Worm (Caenorhabditis elegans) whole organism, L3 larva: ENCODE measurements around the gene F17C8.7.

ENCODE experiments used
- R02D3.7 ChIP-seq: fragments of 150-350 bp; optimal IDR thresholded peaks from 2 replicates; lab custom pipeline; 2014; ENCODE audit warnings: missing biosample characterization, missing genetic modification characterization
- ZK546.5 ChIP-seq: sonication (generic microtip); optimal IDR thresholded peaks from 2 replicates; lab custom pipeline; 2017; ENCODE audit warnings: missing biosample characterization, missing genetic modification characterization
- aly-2 ChIP-seq: fragments of 150-350 bp; optimal IDR thresholded peaks from 2 replicates; lab custom pipeline; 2014; ENCODE audit warnings: missing biosample characterization, missing genetic modification characterization
- ama-1 ChIP-seq: fragments of 150-350 bp; optimal IDR thresholded peaks from 2 replicates; lab custom pipeline; 2018
- ceh-16 ChIP-seq: sonication (generic microtip); optimal IDR thresholded peaks from 2 replicates; lab custom pipeline; 2017; ENCODE audit warnings: missing biosample characterization, missing genetic modification characterization
- ceh-28 ChIP-seq: fragments of 150-350 bp; optimal IDR thresholded peaks from 2 replicates; lab custom pipeline; 2014; ENCODE audit warnings: missing biosample characterization, missing genetic modification reagents, missing genetic modification characterization
- ceh-82 ChIP-seq: fragments of 150-350 bp; optimal IDR thresholded peaks from 2 replicates; lab custom pipeline; 2014; ENCODE audit warnings: missing biosample characterization, missing genetic modification characterization
- ceh-9 ChIP-seq: sonication (generic microtip); optimal IDR thresholded peaks from 2 replicates; lab custom pipeline; 2018; ENCODE audit warnings: missing biosample characterization, missing genetic modification characterization
- daf-12 ChIP-seq: fragments of 150-350 bp; optimal IDR thresholded peaks from 2 replicates; lab custom pipeline; 2014; ENCODE audit warnings: missing biosample characterization, missing genetic modification reagents, missing genetic modification characterization
- egl-27 ChIP-seq: sonication (generic microtip); optimal IDR thresholded peaks from 4 replicates; lab custom pipeline; 2017; ENCODE audit warnings: missing biosample characterization, missing genetic modification reagents, missing genetic modification characterization
- egl-5 ChIP-seq: fragments of 150-350 bp; optimal IDR thresholded peaks from 2 replicates; lab custom pipeline; 2017; ENCODE audit warnings: missing biosample characterization, missing genetic modification reagents, missing genetic modification characterization, inconsistent platforms
- elt-1 ChIP-seq: fragments of 150-350 bp; optimal IDR thresholded peaks from 2 replicates; lab custom pipeline; 2014; ENCODE audit warnings: missing biosample characterization, missing genetic modification characterization
- elt-2 ChIP-seq: sonication (generic microtip); optimal IDR thresholded peaks from 2 replicates; lab custom pipeline; 2016; ENCODE audit warnings: missing genetic modification reagents, mild to moderate bottlenecking, missing genetic modification characterization, missing compliant biosample characterization
- elt-3 ChIP-seq, 3 experiments: fragments of 150-350 bp in 1 of 3; sonication (generic microtip) in 2 of 3; optimal IDR thresholded peaks; 2 replicates in 2 of 3; 4 replicates in 1 of 3; lab custom pipeline; 2014 to 2017; ENCODE audit warnings: missing biosample characterization in 3 of 3, missing genetic modification characterization in 3 of 3
- eor-1 ChIP-seq, 2 experiments: fragments of 150-350 bp; optimal IDR thresholded peaks; 2 replicates each; lab custom pipeline; 2014 to 2018; ENCODE audit warnings: missing biosample characterization in 2 of 2, missing genetic modification characterization in 2 of 2
- fkh-10 ChIP-seq: sonication (generic microtip); optimal IDR thresholded peaks from 2 replicates; lab custom pipeline; 2017; ENCODE audit warnings: missing biosample characterization, missing genetic modification reagents, missing genetic modification characterization
- fkh-2 ChIP-seq: fragments of 150-350 bp; optimal IDR thresholded peaks from 2 replicates; lab custom pipeline; 2014; ENCODE audit warnings: missing biosample characterization, missing genetic modification reagents, missing genetic modification characterization
- fos-1 ChIP-seq: fragments of 150-350 bp; optimal IDR thresholded peaks from 2 replicates; lab custom pipeline; 2014; ENCODE audit warnings: missing biosample characterization, missing genetic modification characterization
- hmg-11 ChIP-seq: sonication (generic microtip); optimal IDR thresholded peaks from 2 replicates; lab custom pipeline; 2016; ENCODE audit warnings: missing genetic modification characterization, missing compliant biosample characterization
- jun-1 ChIP-seq: fragments of 150-350 bp; optimal IDR thresholded peaks from 2 replicates; lab custom pipeline; 2014; ENCODE audit warnings: missing biosample characterization, missing genetic modification reagents, missing genetic modification characterization
- lin-15B ChIP-seq: fragments of 150-350 bp; optimal IDR thresholded peaks from 2 replicates; lab custom pipeline; 2014; ENCODE audit warnings: missing biosample characterization, missing genetic modification characterization
- lin-39 ChIP-seq: fragments of 150-350 bp; optimal IDR thresholded peaks from 2 replicates; lab custom pipeline; 2018; ENCODE audit warnings: missing biosample characterization, missing genetic modification reagents, missing genetic modification characterization
- lsy-12 ChIP-seq: sonication (generic microtip); optimal IDR thresholded peaks from 2 replicates; lab custom pipeline; 2016; ENCODE audit warnings: mild to moderate bottlenecking, missing genetic modification characterization, missing compliant biosample characterization
- mdl-1 ChIP-seq: fragments of 150-350 bp; optimal IDR thresholded peaks from 2 replicates; lab custom pipeline; 2014; ENCODE audit warnings: missing biosample characterization, missing genetic modification characterization
- nfya-1 ChIP-seq: sonication (generic microtip); optimal IDR thresholded peaks from 2 replicates; lab custom pipeline; 2017; ENCODE audit warnings: missing genetic modification characterization, mild to moderate bottlenecking, missing compliant biosample characterization, antibody characterized with exemption, moderate library complexity; ENCODE audit not compliant: insufficient read depth
- nhr-11 ChIP-seq: fragments of 150-350 bp; optimal IDR thresholded peaks from 2 replicates; lab custom pipeline; 2014; ENCODE audit warnings: missing biosample characterization, missing genetic modification characterization
- nhr-12 ChIP-seq: fragments of 150-350 bp; optimal IDR thresholded peaks from 2 replicates; lab custom pipeline; 2014; ENCODE audit warnings: missing biosample characterization, missing genetic modification characterization
- nhr-23 ChIP-seq: fragments of 150-350 bp; optimal IDR thresholded peaks from 2 replicates; lab custom pipeline; 2014; ENCODE audit warnings: missing biosample characterization, missing genetic modification reagents, missing genetic modification characterization
- nhr-237 ChIP-seq: fragments of 150-350 bp; optimal IDR thresholded peaks from 2 replicates; lab custom pipeline; 2014; ENCODE audit warnings: missing biosample characterization, missing genetic modification characterization
- nhr-25 ChIP-seq: sonication (generic microtip); optimal IDR thresholded peaks from 2 replicates; lab custom pipeline; 2017; ENCODE audit warnings: missing biosample characterization, missing genetic modification characterization
- nhr-28 ChIP-seq: fragments of 150-350 bp; optimal IDR thresholded peaks from 2 replicates; lab custom pipeline; 2014; ENCODE audit warnings: missing biosample characterization, missing genetic modification characterization
- nhr-43 ChIP-seq: sonication (generic microtip); optimal IDR thresholded peaks from 2 replicates; lab custom pipeline; 2016; ENCODE audit warnings: mild to moderate bottlenecking, missing genetic modification characterization, missing compliant biosample characterization; ENCODE audit not compliant: poor library complexity, severe bottlenecking
- nhr-67 ChIP-seq: fragments of 150-350 bp; optimal IDR thresholded peaks from 2 replicates; lab custom pipeline; 2014; ENCODE audit warnings: missing biosample characterization, missing genetic modification characterization
- nhr-76 ChIP-seq: fragments of 150-350 bp; sonication (generic microtip); optimal IDR thresholded peaks from 5 replicates; lab custom pipeline; 2014; ENCODE audit warnings: missing biosample characterization, missing genetic modification characterization
- nhr-77 ChIP-seq: fragments of 150-350 bp; optimal IDR thresholded peaks from 2 replicates; lab custom pipeline; 2014; ENCODE audit warnings: missing biosample characterization, missing genetic modification characterization
- pha-4 ChIP-seq: fragments of 150-350 bp; optimal IDR thresholded peaks from 2 replicates; lab custom pipeline; 2014; ENCODE audit warnings: missing biosample characterization, missing genetic modification reagents, missing genetic modification characterization
- pqm-1 ChIP-seq: fragments of 150-350 bp; optimal IDR thresholded peaks from 2 replicates; lab custom pipeline; 2017; ENCODE audit warnings: missing biosample characterization, missing genetic modification characterization, inconsistent platforms
- sea-2 ChIP-seq: fragments of 150-350 bp; sonication (generic microtip); optimal IDR thresholded peaks from 4 replicates; lab custom pipeline; 2014; ENCODE audit warnings: missing biosample characterization, missing genetic modification reagents, missing genetic modification characterization
- skn-1 ChIP-seq: fragments of 150-350 bp; optimal IDR thresholded peaks from 2 replicates; lab custom pipeline; 2014; ENCODE audit warnings: missing biosample characterization, missing genetic modification characterization
- tbx-2 ChIP-seq: sonication (generic microtip); optimal IDR thresholded peaks from 2 replicates; lab custom pipeline; 2016; ENCODE audit warnings: mild to moderate bottlenecking, missing genetic modification characterization, missing compliant biosample characterization
- unc-39 ChIP-seq: sonication (generic microtip); optimal IDR thresholded peaks from 4 replicates; lab custom pipeline; 2017; ENCODE audit warnings: missing biosample characterization, missing genetic modification characterization
- unc-62 ChIP-seq: fragments of 150-350 bp; sonication (generic microtip); optimal IDR thresholded peaks from 4 replicates; lab custom pipeline; 2014; ENCODE audit warnings: missing biosample characterization, missing genetic modification reagents, missing genetic modification characterization
- zag-1 ChIP-seq: fragments of 150-350 bp; optimal IDR thresholded peaks from 2 replicates; lab custom pipeline; 2014; ENCODE audit warnings: missing biosample characterization, missing genetic modification characterization
- ztf-11 ChIP-seq: fragments of 150-350 bp; optimal IDR thresholded peaks from 2 replicates; lab custom pipeline; 2014; ENCODE audit warnings: missing biosample characterization, missing genetic modification characterization

Gene F17C8.7

DNA sequence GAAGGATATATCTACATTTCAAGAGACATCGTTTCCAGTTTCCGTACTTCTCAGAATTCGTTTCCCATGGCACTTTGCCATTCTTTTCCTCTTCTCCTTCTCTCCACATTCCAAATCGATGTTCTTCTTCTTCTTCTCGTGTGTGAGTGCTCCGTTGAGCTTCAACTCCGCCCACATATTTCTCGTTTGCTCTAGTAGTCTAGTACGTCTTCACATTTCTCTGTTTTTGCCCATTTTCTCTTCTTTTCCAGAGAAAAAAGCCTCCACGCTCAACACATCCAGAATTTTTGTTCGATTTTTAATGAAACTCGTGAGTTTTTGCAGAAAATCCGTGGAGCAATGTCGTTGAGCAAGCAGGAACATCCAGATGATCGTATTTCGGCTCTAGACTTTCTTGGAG is 26.6 kb upstream of the F17C8.7 start, which contains the start of gene T04A8.18:
T04A8.18 (plus strand) TSS at position 301 of the 400 bp plus-strand sequence.
- no peak for TF ChIP-seq egl-27 (tag; lab: Kevin White, UChicago)
- TF ChIP-seq nhr-43 (tag; lab: Kevin White, UChicago) = no peak
- no peak for TF ChIP-seq aly-2
- TF ChIP-seq ztf-11 (tag; lab: Kevin White, UChicago) = no peak
- TF ChIP-seq nhr-11 (tag; lab: Kevin White, UChicago) = no peak
- no peak for TF ChIP-seq lsy-12 (tag; lab: Kevin White, UChicago)
- no peak for TF ChIP-seq unc-39 (tag; lab: Kevin White, UChicago)
- no peak for TF ChIP-seq tbx-2 (tag; lab: Kevin White, UChicago)
- no peak for TF ChIP-seq nhr-23 (tag; lab: Kevin White, UChicago)
- no peak for TF ChIP-seq nhr-76 (tag; lab: Kevin White, UChicago)
- TF ChIP-seq fos-1 = no peak
- TF ChIP-seq ama-1 (lab: Kevin White, UChicago) = no peak
- no peak for TF ChIP-seq pha-4 (tag; lab: Kevin White, UChicago)
- no peak for TF ChIP-seq eor-1 (tag; optimal IDR thresholded peaks at IDR 0.05; lab: Kevin White, UChicago)
- no peak for TF ChIP-seq pqm-1 (tag; lab: Kevin White, UChicago)
- no peak for TF ChIP-seq ceh-16
- no peak for TF ChIP-seq egl-5

DNA sequence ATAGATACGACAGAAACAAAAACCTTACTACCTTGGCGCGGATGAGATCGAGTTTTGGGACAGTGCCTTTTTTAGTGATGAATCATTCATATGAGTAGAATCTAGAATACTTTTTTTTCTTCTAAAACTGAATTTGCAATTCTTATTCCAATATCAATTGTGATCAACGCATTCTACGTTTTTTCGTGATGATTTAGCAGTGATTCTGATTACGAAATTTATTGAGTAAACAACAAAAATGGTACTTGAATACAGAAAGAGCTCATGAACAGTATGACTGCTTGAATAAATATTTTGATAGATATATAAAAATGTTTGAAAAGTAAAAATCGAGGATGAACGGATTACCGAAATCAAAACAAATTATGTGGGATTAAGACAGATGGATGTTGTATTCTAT is 20.5 kb upstream of the F17C8.7 start, which contains the start of gene him-18:
him-18 (minus strand) TSS at position 101 of the 400 bp plus-strand sequence.
- no peak for TF ChIP-seq lin-15B (tag; lab: Kevin White, UChicago)
- no peak for TF ChIP-seq nhr-12 (tag; lab: Kevin White, UChicago)
- no peak for TF ChIP-seq lsy-12 (tag; lab: Kevin White, UChicago)
- TF ChIP-seq nhr-28 (tag; lab: Kevin White, UChicago) = no peak
- TF ChIP-seq nhr-77 = no peak
- no peak for TF ChIP-seq eor-1 (tag; optimal IDR thresholded peaks at IDR 0.05; lab: Kevin White, UChicago)
- no peak for TF ChIP-seq unc-62 (GFP tag; lab: Kevin White, UChicago)
- TF ChIP-seq nhr-25 (tag; lab: Kevin White, UChicago) = no peak
- no peak for TF ChIP-seq nhr-23 (tag; lab: Kevin White, UChicago)
- no peak for TF ChIP-seq pqm-1 (tag; lab: Kevin White, UChicago)
- TF ChIP-seq skn-1 (tag; lab: Kevin White, UChicago) = no peak
- no peak for TF ChIP-seq ceh-16
- TF ChIP-seq zag-1 (tag; lab: Kevin White, UChicago) = no peak
- no peak for TF ChIP-seq fos-1
- no peak for TF ChIP-seq jun-1 (tag; lab: Kevin White, UChicago)
- TF ChIP-seq fkh-2 (tag; lab: Kevin White, UChicago) = no peak
- TF ChIP-seq fkh-10 = no peak
- no peak for TF ChIP-seq egl-5
- TF ChIP-seq, all 47 proteins: peak for 0

DNA sequence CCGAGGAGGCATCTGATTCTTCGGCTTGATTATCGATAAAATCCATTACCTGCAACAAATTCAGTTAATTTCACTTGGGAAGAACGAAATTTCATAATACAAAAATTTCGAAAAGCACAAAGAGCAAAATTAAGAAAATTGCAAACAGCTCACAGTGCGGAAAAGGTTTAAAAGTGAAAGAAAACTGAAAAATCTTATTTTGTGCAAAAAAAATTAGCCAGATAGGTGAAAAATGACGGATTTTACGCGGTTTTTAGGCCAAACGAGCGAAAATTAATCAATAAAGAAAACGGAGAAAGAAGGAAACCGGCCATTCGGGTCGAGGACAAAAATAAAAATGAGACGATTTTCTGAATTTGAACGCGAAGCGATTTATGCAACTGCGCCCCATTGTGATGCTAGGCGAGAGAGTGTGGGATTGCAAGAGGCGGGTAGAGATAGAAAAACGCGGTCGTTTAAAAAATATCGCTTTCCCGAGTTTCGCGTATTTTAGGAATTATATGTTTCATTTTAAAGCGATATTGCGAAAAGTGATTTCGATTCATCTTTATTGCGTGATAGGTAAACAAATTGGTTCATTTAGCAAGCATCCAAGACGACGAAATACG is 14.8 kb upstream of the F17C8.7 start, which contains the start of gene emb-5:
emb-5 (minus strand) TSS at position 51 of the 608 bp plus-strand sequence.
- TF ChIP-seq hmg-11 (tag; lab: Kevin White, UChicago) (peak; percentile 25), fkh-2 (tag; lab: Kevin White, UChicago) (no peak), nhr-25 (tag; lab: Kevin White, UChicago) (peak; percentile 54), lin-39 (tag; lab: Kevin White, UChicago) (peak; percentile 73), lin-15B (tag; lab: Kevin White, UChicago) (peak; percentile 81), nhr-23 (tag; lab: Kevin White, UChicago) (peak; percentile 53), R02D3.7 (tag; lab: Kevin White, UChicago) (peak; percentile 58), egl-5 (peak; percentile 35), nhr-237 (tag; lab: Kevin White, UChicago) (no peak), nhr-43 (tag; lab: Kevin White, UChicago) (peak; percentile 3), sea-2 (GFP tag; lab: Kevin White, UChicago) (no peak)

DNA sequence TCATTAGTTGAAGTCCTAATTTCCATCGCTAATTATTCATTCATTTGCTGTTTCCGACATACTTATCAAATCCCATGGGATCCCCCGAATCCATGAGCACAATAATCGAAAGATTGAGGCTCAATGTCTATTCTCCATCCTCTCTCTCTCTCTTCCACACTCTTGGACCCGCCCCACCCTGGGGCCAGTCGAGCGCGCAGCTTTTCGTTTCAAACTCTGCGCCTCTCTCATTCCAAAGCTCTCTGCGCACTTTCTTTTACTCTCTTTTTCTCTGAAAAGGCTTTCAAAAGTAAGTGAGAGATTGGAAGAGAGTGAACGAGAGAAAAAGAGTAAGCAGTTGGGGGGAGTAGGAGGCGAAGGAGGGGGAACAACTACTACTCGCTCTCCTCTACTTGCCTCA is 13.8 kb upstream of the F17C8.7 start, which contains the start of gene acy-1:
acy-1 (plus strand) TSS at position 346 of the 400 bp plus-strand sequence.
- TF ChIP-seq egl-27 (tag; lab: Kevin White, UChicago) = no peak
- peak; percentile 59 for TF ChIP-seq nhr-11 (tag; lab: Kevin White, UChicago)
- TF ChIP-seq ceh-28 = peak; percentile 1
- no peak for TF ChIP-seq ceh-9 (tag; lab: Kevin White, UChicago)
- TF ChIP-seq ceh-82 = no peak
- TF ChIP-seq daf-12 (tag; lab: Kevin White, UChicago) = no peak
- peak; percentile 93 for TF ChIP-seq nfya-1 (tag; lab: Kevin White, UChicago)
- peak; percentile 48 for TF ChIP-seq nhr-23 (tag; lab: Kevin White, UChicago)
- no peak for TF ChIP-seq mdl-1 (tag; lab: Kevin White, UChicago)
- no peak for TF ChIP-seq nhr-67 (tag; lab: Kevin White, UChicago)
- peak; percentile 8 for TF ChIP-seq R02D3.7 (tag; lab: Kevin White, UChicago)
- no peak for TF ChIP-seq jun-1 (tag; lab: Kevin White, UChicago)
- TF ChIP-seq elt-1 (tag; lab: Kevin White, UChicago) = peak; percentile 46
- TF ChIP-seq elt-2 (tag; lab: Kevin White, UChicago) = no peak
- TF ChIP-seq skn-1 (tag; lab: Kevin White, UChicago) = no peak
- no peak for TF ChIP-seq unc-39 (tag; lab: Kevin White, UChicago)
- no peak for TF ChIP-seq elt-3 (tag; optimal IDR thresholded peaks at IDR 0.05; lab: Kevin White, UChicago)
- no peak for TF ChIP-seq ZK546.5
- TF ChIP-seq unc-62 (GFP tag; lab: Kevin White, UChicago) = peak; percentile 7
- TF ChIP-seq pha-4 (tag; lab: Kevin White, UChicago) = peak; percentile 78
- TF ChIP-seq nhr-28 (tag; lab: Kevin White, UChicago) = no peak
- TF ChIP-seq nhr-76 (tag; lab: Kevin White, UChicago) = no peak
- no peak for TF ChIP-seq zag-1 (tag; lab: Kevin White, UChicago)
- TF ChIP-seq nhr-25 (tag; lab: Kevin White, UChicago) = no peak
